Worm (Caenorhabditis elegans) whole organism, L4/young adult: ENCODE data around the gene C52B9.4.

Source experiments
- W03F9.2 ChIP-seq: fragments of 150-350 bp; optimal IDR thresholded peaks from 2 replicates; lab custom pipeline; 2014; ENCODE audit warnings: missing biosample characterization, missing genetic modification characterization
- dao-5 ChIP-seq: sonication (generic microtip); optimal IDR thresholded peaks from 2 replicates; lab custom pipeline; 2016; ENCODE audit warnings: missing genotype, missing genetic modification characterization, moderate library complexity, missing compliant biosample characterization
- him-1 ChIP-seq: sonication (generic microtip); optimal IDR thresholded peaks from 2 replicates; lab custom pipeline; 2016; ENCODE audit warnings: missing genotype, missing genetic modification reagents, missing genetic modification characterization, missing compliant biosample characterization

C52B9.4 gene

DNA sequence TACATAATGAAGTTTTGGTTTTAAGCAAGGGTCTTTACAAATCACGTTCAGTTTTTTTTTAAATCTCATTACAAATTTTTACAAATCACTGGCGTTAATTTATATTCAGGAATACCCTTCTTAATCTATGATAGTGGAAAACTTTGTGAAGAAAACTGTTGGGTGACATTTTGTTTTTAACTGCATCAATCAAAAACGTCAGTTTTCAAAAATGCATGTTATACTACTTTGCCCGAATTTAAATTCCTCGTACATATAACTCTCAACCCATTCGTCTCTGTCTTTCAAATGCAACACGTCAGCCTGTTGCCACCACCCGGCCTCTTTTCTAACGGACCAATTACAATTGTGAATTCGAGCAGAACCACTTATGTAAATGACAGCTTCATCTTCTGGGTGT, 11.5 kb upstream of the C52B9.4 start, which contains the start of gene hlh-13:
hlh-13 (plus strand) TSS at position 301 of the 400 bp plus-strand sequence.
- TF ChIP-seq dao-5, result no peak
- TF ChIP-seq him-1 (tag; lab: Kevin White, UChicago), result no peak
- TF ChIP-seq W03F9.2 (tag; lab: Kevin White, UChicago), result no peak

DNA sequence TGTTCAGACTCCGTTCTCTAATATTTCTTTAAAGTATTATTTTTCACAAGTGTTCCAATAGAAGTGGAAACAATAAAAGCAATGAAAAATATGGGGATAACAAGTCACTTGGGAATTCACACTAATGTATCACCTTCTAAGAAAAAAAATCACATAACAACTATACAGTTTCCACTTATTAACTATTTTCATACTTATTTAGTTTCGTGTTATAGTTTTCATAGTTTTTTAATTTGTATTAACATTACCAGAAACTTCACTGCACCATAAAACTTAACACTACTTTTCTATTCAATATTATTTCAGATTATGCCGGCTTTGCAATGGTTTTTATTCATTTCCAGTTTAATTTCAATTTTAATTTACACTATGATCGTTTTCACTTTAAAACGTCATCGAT, 8.4 kb upstream of the C52B9.4 start, which contains the start of gene srv-5:
srv-5 (plus strand) TSS at position 301 of the 400 bp plus-strand sequence.
- TF ChIP-seq dao-5 (no peak), W03F9.2 (tag; lab: Kevin White, UChicago) (no peak), him-1 (tag; lab: Kevin White, UChicago) (no peak)

DNA sequence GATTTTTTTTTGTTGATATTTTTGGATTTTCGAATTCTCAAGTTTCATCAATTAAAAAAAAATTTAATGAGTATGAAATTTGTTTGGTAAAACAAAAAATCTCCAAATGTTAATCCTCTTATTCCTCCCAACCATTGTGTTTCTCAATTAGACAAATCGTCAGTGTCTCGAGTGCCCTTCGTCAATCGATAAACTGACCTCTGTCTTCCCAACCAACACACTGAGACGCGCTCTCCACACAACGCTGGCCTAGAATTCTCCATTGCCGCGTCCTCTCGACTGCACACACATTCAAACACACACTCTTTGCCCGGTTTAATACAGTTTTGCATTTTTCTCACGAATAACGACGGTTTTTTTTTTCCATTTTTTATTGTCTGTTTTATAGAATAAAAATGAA, 5.7 kb upstream of the C52B9.4 start, which contains the start of gene taf-11.1:
taf-11.1 (plus strand) TSS at position 389 of the 400 bp plus-strand sequence.
- TF ChIP-seq dao-5 (no peak), him-1 (tag; lab: Kevin White, UChicago) (no peak), W03F9.2 (tag; lab: Kevin White, UChicago) (no peak)

DNA sequence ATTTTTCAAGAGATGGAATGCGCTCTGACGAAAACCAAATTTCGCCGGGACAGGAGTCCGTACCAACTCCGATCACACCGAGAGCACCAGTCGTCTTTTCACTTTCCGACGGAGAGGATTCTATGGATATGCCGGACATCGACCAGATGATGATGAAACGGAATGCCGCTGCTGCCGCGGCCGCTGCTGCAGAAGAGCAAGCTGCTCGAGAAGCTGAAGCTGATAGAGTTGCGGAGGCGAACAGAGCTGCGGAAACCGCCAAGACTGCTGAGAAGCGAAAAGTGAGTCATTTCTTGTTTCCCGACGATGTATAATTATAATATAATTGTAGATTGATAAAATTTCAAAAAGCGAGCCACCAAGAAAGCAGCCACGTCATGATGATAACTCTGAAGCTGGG, 5.1 kb upstream of the C52B9.4 start:
- TF ChIP-seq him-1 (tag; lab: Kevin White, UChicago) (no peak), dao-5 (no peak), W03F9.2 (tag; lab: Kevin White, UChicago) (no peak)

DNA sequence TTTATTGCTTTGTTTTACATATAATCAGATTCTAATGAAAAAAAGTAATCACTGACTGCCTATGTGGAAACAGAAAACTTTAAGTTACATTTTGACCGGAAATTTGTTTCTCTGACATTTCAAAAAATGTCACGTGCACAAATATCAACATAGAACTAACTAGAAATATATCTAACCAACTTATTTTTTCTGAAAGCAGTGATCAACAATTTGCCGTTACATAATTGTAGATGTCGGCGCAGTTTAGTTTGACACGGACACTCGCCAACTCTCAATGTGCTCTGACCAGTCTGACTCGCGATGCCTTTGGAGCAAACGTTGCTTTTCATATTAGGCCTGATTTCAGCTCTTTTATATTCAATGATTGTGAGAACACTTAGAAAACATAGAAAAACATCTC, 3.7 kb upstream of the C52B9.4 start, which contains the start of gene srv-6:
srv-6 (plus strand) TSS at position 301 of the 400 bp plus-strand sequence.
- no peak for TF ChIP-seq dao-5
- TF ChIP-seq him-1 (tag; lab: Kevin White, UChicago), result no peak
- TF ChIP-seq W03F9.2 (tag; lab: Kevin White, UChicago), result no peak

DNA sequence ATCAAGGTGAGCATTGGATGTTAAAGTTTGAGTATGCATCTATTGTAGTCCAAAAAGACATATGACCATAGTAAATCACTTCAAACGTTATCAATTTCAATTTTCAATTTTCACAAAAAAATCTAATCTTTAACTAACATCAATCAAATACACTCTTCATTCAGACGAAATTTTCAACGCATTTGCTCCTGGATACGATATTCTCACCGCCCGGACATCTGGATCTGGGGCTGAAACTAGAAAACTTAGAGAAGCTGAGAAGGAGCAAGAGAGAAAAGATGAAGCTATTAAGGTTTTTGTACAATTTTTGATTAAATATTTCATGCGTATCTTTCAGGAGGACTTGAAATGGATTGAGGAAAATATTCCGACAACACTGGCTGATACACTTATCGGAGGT, 3.4 kb downstream of the C52B9.4 start:
- no peak for TF ChIP-seq him-1 (tag; lab: Kevin White, UChicago)
- TF ChIP-seq W03F9.2 (tag; lab: Kevin White, UChicago), result no peak
- TF ChIP-seq dao-5, result no peak

DNA sequence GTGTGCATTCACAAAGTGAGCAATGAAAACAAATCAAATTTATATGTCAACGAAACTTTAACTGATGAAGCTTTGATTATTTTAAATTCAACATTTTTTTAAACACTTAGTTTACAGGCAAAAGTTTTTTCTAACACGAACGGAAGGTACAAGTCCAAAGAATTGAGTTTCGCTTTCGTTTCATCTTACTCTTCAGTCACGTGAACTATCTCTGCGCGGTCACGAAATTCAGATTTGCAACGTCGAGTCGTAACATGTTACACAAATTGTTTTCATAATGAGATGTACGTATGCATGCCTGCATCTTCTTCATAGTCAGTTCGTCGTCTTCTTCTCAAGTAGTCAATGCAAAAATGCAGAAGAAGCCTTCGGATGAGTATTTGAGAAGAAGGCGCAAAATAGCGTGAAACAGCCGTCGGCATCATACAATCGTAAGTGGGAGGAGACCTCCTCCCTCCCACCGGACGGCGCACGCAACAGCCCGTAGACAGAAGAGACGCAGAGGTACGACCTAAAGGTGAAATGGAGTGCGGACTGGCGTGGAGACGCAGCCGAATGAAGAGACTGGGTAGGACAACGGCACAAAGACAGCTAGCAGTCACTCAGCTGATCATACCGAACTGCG, 4.9 kb downstream of the C52B9.4 start, which contains the start of gene coel-1:
coel-1 (plus strand) TSS at position 381 of the 625 bp plus-strand sequence.
- TF ChIP-seq W03F9.2 (tag; lab: Kevin White, UChicago) (no peak), dao-5 (no peak), him-1 (tag; lab: Kevin White, UChicago) (no peak)

DNA sequence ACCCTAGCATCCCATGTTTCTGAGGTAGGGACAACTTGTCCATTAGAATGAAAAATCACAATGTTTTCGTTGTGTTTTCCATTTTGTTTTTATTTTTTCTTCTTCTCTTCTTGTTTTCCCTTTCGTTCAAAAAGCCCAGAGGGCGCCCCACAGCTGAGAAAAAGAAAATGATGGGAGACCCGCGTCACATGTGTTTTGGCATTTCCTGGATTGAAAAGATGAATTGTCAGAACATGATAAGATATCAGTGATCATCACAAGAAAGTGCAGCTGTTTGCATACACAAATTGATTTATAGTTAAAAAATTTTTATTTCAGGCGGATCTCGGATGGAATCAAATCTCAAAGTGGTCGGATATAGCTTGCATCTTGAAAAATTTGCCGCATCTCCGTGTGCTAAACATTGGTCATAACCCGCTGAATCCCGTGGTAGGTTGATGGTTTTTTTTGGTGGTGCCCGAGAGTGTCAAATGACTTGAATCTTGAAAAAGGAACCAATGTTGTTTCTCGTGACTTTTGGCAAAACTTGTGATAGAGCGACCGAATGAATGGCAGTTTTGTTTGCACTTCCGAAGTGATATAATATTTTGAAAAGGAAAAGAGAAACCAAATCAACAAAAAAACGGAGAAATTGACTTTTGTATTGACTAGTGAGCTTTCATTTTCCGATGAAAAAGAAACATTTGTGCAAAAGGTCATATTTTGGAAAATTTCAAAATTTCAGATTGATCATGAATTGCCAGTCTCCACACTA, 5.9 kb downstream of the C52B9.4 start:
- TF ChIP-seq him-1 (tag; lab: Kevin White, UChicago) (no peak), W03F9.2 (tag; lab: Kevin White, UChicago) (no peak), dao-5 (no peak)

DNA sequence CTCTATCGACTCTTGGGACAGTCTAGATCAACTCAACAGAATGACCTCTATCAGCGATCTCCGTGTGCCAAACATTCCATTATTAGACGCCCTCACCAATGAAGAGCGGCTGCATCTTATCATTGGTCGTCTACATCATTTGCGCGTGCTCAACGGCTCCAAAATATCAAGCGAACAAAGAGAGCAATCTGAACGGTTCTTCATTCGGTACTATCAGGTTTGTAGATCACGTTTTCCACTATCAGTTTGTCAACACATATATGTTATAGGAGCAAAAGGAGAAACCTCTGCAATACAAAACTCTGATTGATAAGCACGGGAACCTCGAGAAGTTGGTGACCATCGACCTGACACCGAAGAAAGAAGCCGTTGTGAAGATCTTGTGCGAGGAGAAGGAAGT, 7.9 kb downstream of the C52B9.4 start:
- TF ChIP-seq him-1 (tag; lab: Kevin White, UChicago) (no peak), dao-5 (no peak), W03F9.2 (tag; lab: Kevin White, UChicago) (no peak)

DNA sequence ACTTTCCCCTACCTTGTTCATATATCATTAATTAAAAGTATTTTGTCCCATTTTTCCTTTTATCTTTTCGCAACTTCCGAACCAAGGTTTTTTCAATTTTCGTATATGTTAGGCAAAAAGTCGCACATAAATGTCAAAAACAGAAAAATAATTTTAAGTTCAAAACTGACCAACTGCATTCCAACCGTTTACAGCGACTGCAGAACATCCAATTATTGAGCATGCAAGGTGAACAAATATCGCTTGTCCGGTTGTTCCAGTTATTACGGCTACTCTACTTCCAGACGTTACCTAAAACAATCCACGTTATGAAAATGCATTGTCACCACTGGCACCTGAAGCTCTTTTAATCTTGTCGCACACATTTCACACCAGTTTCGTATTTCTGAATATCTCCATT, 13.2 kb downstream of the C52B9.4 start, which contains the start of gene C52B9.10:
C52B9.10 (plus strand) TSS at position 301 of the 400 bp plus-strand sequence.
- TF ChIP-seq dao-5 (no peak), W03F9.2 (tag; lab: Kevin White, UChicago) (no peak), him-1 (tag; lab: Kevin White, UChicago) (no peak)

DNA sequence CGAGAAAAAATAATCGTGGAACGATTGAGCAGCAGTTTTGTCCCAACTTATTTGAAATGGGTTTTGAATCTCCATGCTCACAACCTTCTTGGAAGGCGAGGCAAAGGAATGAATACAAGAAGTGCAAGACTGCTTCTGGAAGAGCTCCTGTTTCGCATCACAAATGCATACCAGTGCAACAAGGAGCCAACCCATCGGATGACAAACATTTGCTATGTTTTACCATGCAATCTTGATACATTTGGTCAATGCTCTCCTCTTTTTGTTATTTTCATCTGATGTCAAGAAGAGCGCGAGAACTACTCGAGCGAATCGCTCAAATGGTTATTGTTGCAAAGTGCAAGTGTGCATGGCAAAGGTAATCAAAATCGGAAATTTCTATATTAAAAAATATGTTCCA, 13.7 kb downstream of the C52B9.4 start, which contains the start of gene mec-18:
mec-18 (minus strand) TSS at position 101 of the 400 bp plus-strand sequence.
- TF ChIP-seq dao-5 (no peak), him-1 (tag; lab: Kevin White, UChicago) (no peak), W03F9.2 (tag; lab: Kevin White, UChicago) (no peak)

DNA sequence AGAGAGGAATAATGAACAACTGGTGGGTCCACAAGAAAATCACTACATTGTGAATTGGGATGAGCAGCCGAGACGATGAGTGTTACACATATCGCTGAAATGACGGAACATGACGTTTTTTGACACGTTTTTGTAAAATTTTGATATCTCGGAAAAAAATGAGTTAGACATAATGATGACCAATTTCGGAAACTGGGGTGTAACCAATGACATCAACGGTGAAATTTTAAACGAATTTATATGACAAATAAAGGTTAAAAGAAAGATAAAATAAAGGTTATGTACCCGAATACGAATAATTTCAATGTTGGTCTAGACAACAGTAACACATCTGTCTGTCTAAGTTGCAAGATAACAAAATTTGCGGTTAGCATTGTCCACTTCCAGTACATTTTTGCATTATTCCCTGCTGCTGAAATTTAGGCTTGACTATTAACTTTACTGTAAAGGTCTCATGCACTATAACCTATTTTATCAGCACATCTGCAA, 18.9 kb downstream of the C52B9.4 start, which contains the start of the genes twk-28 and ets-9:
twk-28 (minus strand) TSS at position 51 of the 489 bp plus-strand sequence.
ets-9 (plus strand) TSS at position 410 of the 489 bp plus-strand sequence.
- TF ChIP-seq dao-5 (no peak), him-1 (tag; lab: Kevin White, UChicago) (no peak), W03F9.2 (tag; lab: Kevin White, UChicago) (no peak)

DNA sequence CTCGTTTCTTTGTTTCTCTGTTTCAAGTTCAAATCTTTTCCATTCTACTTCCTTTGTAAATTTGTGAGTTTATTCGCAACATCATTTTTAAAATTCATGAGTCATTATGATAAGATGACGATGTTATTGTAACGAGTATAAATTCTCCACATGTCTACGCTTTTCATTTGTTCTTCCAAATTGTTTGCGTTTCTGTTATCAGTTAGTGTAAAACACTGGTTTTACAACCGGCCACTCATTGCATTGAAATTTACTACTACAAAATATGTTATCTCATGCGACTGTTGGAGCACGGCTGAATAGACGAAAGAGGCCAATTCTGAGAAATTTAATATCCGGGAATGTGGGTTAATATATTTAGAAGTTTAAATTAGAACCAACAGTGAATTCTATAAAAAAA, 21.9 kb downstream of the C52B9.4 start, which contains the start of gene C52B9.19:
C52B9.19 (plus strand) TSS at position 176 of the 400 bp plus-strand sequence.
- TF ChIP-seq dao-5 (no peak), him-1 (tag; lab: Kevin White, UChicago) (no peak), W03F9.2 (tag; lab: Kevin White, UChicago) (no peak)
